Comparison of ENCODE assay signal across 1 fruit fly cellular context in the genomic region with DNA sequence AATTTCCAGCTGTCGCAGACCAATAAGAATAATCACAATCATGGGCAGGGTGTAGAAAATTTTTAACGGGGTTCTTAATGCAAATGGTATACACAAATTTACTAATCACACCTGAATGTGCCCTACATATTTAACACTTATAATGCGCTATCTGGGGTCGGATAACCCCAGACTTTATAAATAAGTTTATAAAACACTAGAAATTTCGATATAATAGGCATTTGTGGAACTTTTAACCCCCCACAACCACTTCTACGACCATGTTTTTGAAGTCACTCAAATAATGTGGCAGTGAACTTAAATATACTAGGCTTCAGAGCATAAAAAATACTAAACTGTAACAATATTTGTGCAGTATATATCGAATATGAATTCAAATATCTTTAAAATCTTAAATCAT.
TF ChIP-seq lines count a peak whose summit lies in the region.

A gene (minus strand): TSS at position 264 of the 400 bp plus-strand sequence.

TF ChIP-seq in whole organism, embryonic, 481 proteins besides CTCF, POLR2A, EP300 and RAD21 (continued from another document):
- TF ChIP-seq trh (GFP tag; optimal IDR thresholded peaks at IDR 0.05; lab: Kevin White, UChicago) (peak; percentile 96), ac (GFP tag; optimal IDR thresholded peaks at IDR 0.05; lab: Kevin White, UChicago) (peak; percentile 96), disco-r (GFP tag; optimal IDR thresholded peaks at IDR 0.05; lab: Kevin White, UChicago) (peak; percentile 97), ara (GFP tag; IDR thresholded peaks at IDR 0.05; lab: Robert Waterston, UW) (peak; percentile 96)
TF ChIP-seq in whole organism, embryonic: peak in this region for 438.
